Worm (Caenorhabditis elegans): ENCODE data around the gene irld-24.

- TF ChIP-seq him-1 (tag; optimal IDR thresholded peaks at IDR 0.05) (no peak), W03F9.2 (tag; optimal IDR thresholded peaks at IDR 0.05) (no peak)
Observed at ce11 chrX:13948167-13948566, 38.2 kb upstream of the irld-24 start.

Measured in whole organism, L4/young adult.